Fruit fly (Drosophila melanogaster): ENCODE data around the gene CG32086.

The CG32086 gene

dm6 chr3L:11601133-11601532 is 17.3 kb upstream of the CG32086 start (continued):
- no peak for TF ChIP-seq CG10543 (GFP tag; optimal IDR thresholded peaks at IDR 0.05)
- 0 out of 2 replicates have a peak, but pooled peaks have one; percentile 11 for TF ChIP-seq Drgx (GFP tag; IDR thresholded peaks at IDR 0.05)
- no peak for TF ChIP-seq disco-r (GFP tag; optimal IDR thresholded peaks at IDR 0.05)
- 0 out of 4 replicates have a peak, but pooled peaks have one; percentile 21 for TF ChIP-seq chinmo (GFP tag; IDR thresholded peaks at IDR 0.05; ENCODE audit: partially characterized antibody)
- 0 out of 3 replicates have a peak, but pooled peaks have one; percentile 32 for TF ChIP-seq CG7357 (GFP tag; IDR thresholded peaks at IDR 0.05)
- TF ChIP-seq CG31441 (GFP tag; IDR thresholded peaks at IDR 0.05): no peak
- TF ChIP-seq Dbx (GFP tag; IDR thresholded peaks at IDR 0.05): 0 out of 3 replicates have a peak, but pooled peaks have one; percentile 11
- no peak for TF ChIP-seq zen2 (GFP tag; IDR thresholded peaks at IDR 0.05; ENCODE audit: partially characterized antibody)
- TF ChIP-seq Fer3 (tag; optimal IDR thresholded peaks at IDR 0.05): no peak
- TF ChIP-seq Lhr (GFP tag; optimal IDR thresholded peaks at IDR 0.05): no peak
- no peak for TF ChIP-seq Lpt (GFP tag; optimal IDR thresholded peaks at IDR 0.05)
- no peak for TF ChIP-seq HLH3B (GFP tag; IDR thresholded peaks at IDR 0.05)
- no peak for TF ChIP-seq Abd-B (GFP tag; optimal IDR thresholded peaks at IDR 0.05)
- no peak for TF ChIP-seq CG9797 (GFP tag; optimal IDR thresholded peaks at IDR 0.05)
- TF ChIP-seq CG1024 (GFP tag; IDR thresholded peaks at IDR 0.05): no peak
- TF ChIP-seq Nf-YA (GFP tag; IDR thresholded peaks at IDR 0.05): no peak
- no peak for TF ChIP-seq cg (GFP tag; optimal IDR thresholded peaks at IDR 0.05)
- TF ChIP-seq Fer2 (tag; optimal IDR thresholded peaks at IDR 0.05): no peak
- no peak for TF ChIP-seq sisA (GFP tag; IDR thresholded peaks at IDR 0.05)
- no peak for TF ChIP-seq Side (GFP tag; optimal IDR thresholded peaks at IDR 0.05)
- TF ChIP-seq Poxn (GFP tag; IDR thresholded peaks at IDR 0.05): no peak
- no peak for TF ChIP-seq dimm (GFP tag; IDR thresholded peaks at IDR 0.05)

- TF ChIP-seq Atf3 (GFP tag; optimal IDR thresholded peaks at IDR 0.05): no peak
- no peak for TF ChIP-seq CG5245 (GFP tag; optimal IDR thresholded peaks at IDR 0.05)
- no peak for TF ChIP-seq Hey (tag; optimal IDR thresholded peaks at IDR 0.05)
- no peak for TF ChIP-seq CG6689 (GFP tag; IDR thresholded peaks at IDR 0.05)
- TF ChIP-seq CG18599 (GFP tag; optimal IDR thresholded peaks at IDR 0.05): no peak
- no peak for TF ChIP-seq wek (GFP tag; optimal IDR thresholded peaks at IDR 0.05)
- 0 out of 3 replicates have a peak, but pooled peaks have one; percentile 3 for TF ChIP-seq CG2889 (GFP tag; IDR thresholded peaks at IDR 0.05)
Measured at dm6 chr3L:11599965-11600420, 16.1 kb upstream of the CG32086 start, which contains the start of the genes CG14137 and CG46394. Gene CG14137 (minus strand): TSS chr3L:11600065. Gene CG46394 (plus strand): TSS chr3L:11600370.

- TF ChIP-seq unc-4 (GFP tag; IDR thresholded peaks at IDR 0.05; ENCODE audit: partially characterized antibody) (no peak), hbn (GFP tag; IDR thresholded peaks at IDR 0.05; ENCODE audit: partially characterized antibody) (no peak), Pdp1 (GFP tag; optimal IDR thresholded peaks at IDR 0.05) (no peak), NC2β (GFP tag; optimal IDR thresholded peaks at IDR 0.05) (no peak), ab (GFP tag; optimal IDR thresholded peaks at IDR 0.05) (no peak), ara (GFP tag; IDR thresholded peaks at IDR 0.05) (no peak), Hmx (GFP tag; optimal IDR thresholded peaks at IDR 0.05) (no peak), CG6254 (GFP tag; optimal IDR thresholded peaks at IDR 0.05) (no peak), CG17802 (tag; optimal IDR thresholded peaks at IDR 0.05) (no peak), CG13424 (tag; optimal IDR thresholded peaks at IDR 0.05) (no peak)
Measured at dm6 chr3L:11599255-11599654, 15.4 kb upstream of the CG32086 start.
